Worm (Caenorhabditis elegans) whole organism, L4 larva: ENCODE data around the gene fbxa-150.

Source experiments
- R02D3.7 ChIP-seq: fragments of 150-350 bp; sonication (generic microtip); optimal IDR thresholded peaks from 3 replicates; lab custom pipeline; 2014; ENCODE audit warnings: missing biosample characterization, missing genetic modification characterization
- ama-1 ChIP-seq: fragments of 150-350 bp; optimal IDR thresholded peaks from 2 replicates; lab custom pipeline; 2014; ENCODE audit warnings: inconsistent platforms, mixed read lengths
- daf-8 ChIP-seq: fragments of 200-800 bp; sonication (Bioruptor generic); IDR thresholded peaks from 2 replicates; pipeline ENCODE4 v1.3.6; 2022; ENCODE audit warnings: missing genetic modification characterization, missing compliant biosample characterization
- dpl-1 ChIP-seq: fragments of 150-350 bp; optimal IDR thresholded peaks from 2 replicates; lab custom pipeline; 2014; ENCODE audit warnings: missing biosample characterization, missing genetic modification reagents, missing genetic modification characterization
- lin-13 ChIP-seq: fragments of 150-350 bp; optimal IDR thresholded peaks from 2 replicates; lab custom pipeline; 2014; ENCODE audit warnings: missing biosample characterization, missing genetic modification reagents, missing genetic modification characterization
- nhr-76 ChIP-seq: fragments of 150-350 bp; optimal IDR thresholded peaks from 2 replicates; lab custom pipeline; 2014; ENCODE audit warnings: missing biosample characterization, missing genetic modification characterization
- nhr-77 ChIP-seq: fragments of 150-350 bp; optimal IDR thresholded peaks from 2 replicates; lab custom pipeline; 2014; ENCODE audit warnings: missing biosample characterization, missing genetic modification characterization
- pqm-1 ChIP-seq: sonication (generic microtip); optimal IDR thresholded peaks from 2 replicates; lab custom pipeline; 2017; ENCODE audit warnings: missing biosample characterization, missing genetic modification characterization
- snpc-4 ChIP-seq: fragments of 150-350 bp; optimal IDR thresholded peaks from 2 replicates; lab custom pipeline; 2014; ENCODE audit warnings: missing biosample characterization, missing genetic modification characterization
- tra-1 ChIP-seq: fragments of 200-800 bp; sonication (Bioruptor generic); IDR thresholded peaks from 2 replicates; pipeline ENCODE4 v1.3.6; 2022; ENCODE audit warnings: missing genetic modification reagents, missing genetic modification characterization, missing compliant biosample characterization
- unc-62 ChIP-seq, 3 experiments: fragments of 150-350 bp in 1 of 3; sonication (generic microtip); optimal IDR thresholded peaks in 2 of 3; peaks in 1 of 3; 1 replicate in 1 of 3; 2 replicates in 2 of 3; lab custom pipeline; 2014 to 2017; ENCODE audit warnings: missing biosample characterization in 3 of 3, missing genetic modification characterization in 3 of 3, missing genetic modification reagents in 3 of 3, missing genotype in 1 of 3

DNA sequence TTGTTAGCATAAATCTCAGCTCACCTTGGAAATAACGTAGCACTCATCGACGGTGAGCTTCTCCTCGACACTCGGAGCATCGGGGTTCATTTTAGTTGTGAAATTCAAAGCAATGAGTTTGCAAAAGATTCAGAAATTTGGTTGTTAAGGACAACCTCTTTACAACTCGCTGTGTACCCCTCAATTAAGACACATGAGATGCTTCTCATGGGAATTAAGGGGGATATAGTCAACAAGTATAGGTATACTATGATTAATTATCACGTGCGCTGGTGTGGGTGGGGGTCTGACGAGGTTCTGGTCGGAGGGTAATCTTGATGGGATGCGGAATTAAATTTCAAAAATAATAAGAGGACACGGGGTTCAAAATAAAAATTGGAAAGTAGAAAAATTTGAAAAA lies 22.0 kb upstream of the fbxa-150 start, which contains the start of gene dct-14:
- TF ChIP-seq nhr-76 (tag; lab: Kevin White, UChicago) (no peak), tra-1 (GFP tag; lab: Robert Waterston, UW) (no peak), nhr-77 (tag; lab: Kevin White, UChicago) (no peak), ama-1 (no peak), lin-13 (GFP tag; lab: Kevin White, UChicago) (no peak), R02D3.7 (tag; lab: Kevin White, UChicago) (no peak), daf-8 (no peak), pqm-1 (tag; lab: Kevin White, UChicago) (no peak), unc-62 (GFP tag; optimal IDR thresholded peaks at IDR 0.05 in 1 of 2; lab: Kevin White, UChicago) (no peak), unc-62 (tag; optimal IDR thresholded peaks at IDR 0.05; lab: Kevin White, UChicago) (no peak), dpl-1 (GFP tag; lab: Kevin White, UChicago) (no peak), snpc-4 (tag; lab: Kevin White, UChicago) (no peak)
